Worm (Caenorhabditis elegans): ENCODE data around the gene F14D7.14.

ce11 chrV:14282222-14282709 is 27.5 kb upstream of the F14D7.14 start, which contains the start of the genes srt-74 and F40G12.9:
- TF ChIP-seq lin-13 (GFP tag; optimal IDR thresholded peaks at IDR 0.05) (no peak), nhr-84 (tag; optimal IDR thresholded peaks at IDR 0.05) (no peak), pag-3 (tag; optimal IDR thresholded peaks at IDR 0.05; ENCODE audit: borderline replicate concordance, insufficient read depth) (no peak), nhr-11 (tag; optimal IDR thresholded peaks at IDR 0.05) (no peak), egl-27 (tag; optimal IDR thresholded peaks at IDR 0.05) (no peak)

Data from whole organism, L1 larva.